Worm (Caenorhabditis elegans): ENCODE measurements around the gene irld-22.

irld-22 gene

ce11 chrV:3927522-3927921 is 27.5 kb upstream of the irld-22 start:
- TF ChIP-seq nhr-12 (tag; optimal IDR thresholded peaks at IDR 0.05) (no peak), pha-4 (tag; optimal IDR thresholded peaks at IDR 0.05) (no peak), lsy-2 (tag; optimal IDR thresholded peaks at IDR 0.05) (no peak), ham-2 (GFP tag; optimal IDR thresholded peaks at IDR 0.05) (no peak), nhr-28 (tag; optimal IDR thresholded peaks at IDR 0.05) (no peak), unc-120 (tag; optimal IDR thresholded peaks at IDR 0.05; ENCODE audit: poor library complexity, severe bottlenecking) (no peak), bed-3 (GFP tag; optimal IDR thresholded peaks at IDR 0.05) (no peak), ceh-83 (GFP tag; optimal IDR thresholded peaks at IDR 0.05) (no peak), nhr-237 (tag; optimal IDR thresholded peaks at IDR 0.05) (no peak)

- no peak for TF ChIP-seq ham-2 (GFP tag; optimal IDR thresholded peaks at IDR 0.05)
- no peak for TF ChIP-seq nhr-76 (tag; optimal IDR thresholded peaks at IDR 0.05)
- TF ChIP-seq ztf-11 (tag; optimal IDR thresholded peaks at IDR 0.05), result no peak
- TF ChIP-seq unc-120 (tag; optimal IDR thresholded peaks at IDR 0.05; ENCODE audit: poor library complexity, severe bottlenecking), result no peak
These were observed 22.5 kb upstream of the irld-22 start for ce11 chrV:3922547-3922946.

DNA sequence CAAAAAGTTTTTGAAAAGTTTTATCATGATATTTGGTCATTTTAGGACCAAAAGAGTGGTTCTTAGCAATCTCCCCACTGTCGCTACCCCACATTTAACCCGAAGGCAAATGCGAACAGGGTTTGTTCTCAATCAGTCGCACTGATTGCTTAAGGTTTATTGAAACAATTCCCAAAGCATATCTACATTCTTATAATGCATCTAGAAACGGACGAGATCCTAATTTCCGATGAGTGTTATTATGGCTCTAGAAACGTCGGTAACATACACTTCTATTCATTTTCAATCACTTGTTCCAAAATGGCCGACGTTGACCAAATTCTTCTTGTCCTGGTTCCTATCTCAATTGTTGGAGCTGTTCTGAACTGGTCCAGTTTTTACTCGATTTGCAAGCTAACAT is 21.6 kb upstream of the irld-22 start, which contains the start of gene srx-65:
Gene srx-65, plus strand, starts transcription at position 301 of the 400 bp plus-strand sequence.
- no peak for TF ChIP-seq unc-62 (GFP tag; optimal IDR thresholded peaks at IDR 0.05)
- TF ChIP-seq hlh-1 (tag; optimal IDR thresholded peaks at IDR 0.05), result no peak
- no peak for TF ChIP-seq ceh-43 (GFP tag; optimal IDR thresholded peaks at IDR 0.05)
- no peak for TF ChIP-seq mab-5 (tag; optimal IDR thresholded peaks at IDR 0.05)
- no peak for TF ChIP-seq nhr-28 (tag; optimal IDR thresholded peaks at IDR 0.05)
- TF ChIP-seq lsy-2 (tag; optimal IDR thresholded peaks at IDR 0.05), result no peak
- no peak for TF ChIP-seq pha-4 (tag; optimal IDR thresholded peaks at IDR 0.05)
- no peak for TF ChIP-seq elt-1 (tag; optimal IDR thresholded peaks at IDR 0.05; ENCODE audit: borderline replicate concordance, insufficient read depth)
- TF ChIP-seq flh-1 (GFP tag; optimal IDR thresholded peaks at IDR 0.05), result no peak
- TF ChIP-seq blmp-1 (tag; optimal IDR thresholded peaks at IDR 0.05), result no peak
- no peak for TF ChIP-seq tbx-8 (GFP tag; optimal IDR thresholded peaks at IDR 0.05)
- TF ChIP-seq ztf-11 (tag; optimal IDR thresholded peaks at IDR 0.05), result no peak
- TF ChIP-seq sem-2 (GFP tag; optimal IDR thresholded peaks at IDR 0.05), result no peak
- no peak for TF ChIP-seq nhr-76 (tag; optimal IDR thresholded peaks at IDR 0.05)
- TF ChIP-seq lin-32 (GFP tag; optimal IDR thresholded peaks at IDR 0.05), result no peak
- TF ChIP-seq lin-13 (tag; optimal IDR thresholded peaks at IDR 0.05), result no peak
- TF ChIP-seq mls-2 (tag; optimal IDR thresholded peaks at IDR 0.05), result no peak
- TF ChIP-seq ces-1 (GFP tag; optimal IDR thresholded peaks at IDR 0.05), result no peak
- TF ChIP-seq nhr-237 (tag; optimal IDR thresholded peaks at IDR 0.05), result no peak

DNA sequence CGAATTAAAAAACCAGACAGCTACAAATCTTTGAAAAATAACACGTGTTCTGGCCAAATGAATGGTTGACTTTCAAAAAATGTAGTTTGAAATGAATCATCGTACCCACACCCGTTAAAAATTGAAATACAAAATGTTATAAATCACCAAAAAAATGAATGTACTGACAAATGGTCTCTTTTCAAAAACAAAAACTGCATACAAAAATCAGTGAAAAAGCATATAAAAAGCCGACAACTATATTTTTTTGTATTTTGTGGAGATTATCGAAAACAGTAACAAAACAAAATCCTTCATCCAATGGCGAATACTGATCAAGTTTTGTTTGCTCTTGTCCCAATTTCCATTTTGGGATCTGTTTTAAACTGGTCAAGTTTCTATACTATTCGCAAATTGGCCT is 19.3 kb upstream of the irld-22 start, which contains the start of gene srx-66:
Gene srx-66, plus strand, starts transcription at position 301 of the 400 bp plus-strand sequence.
- TF ChIP-seq lsy-2 (tag; optimal IDR thresholded peaks at IDR 0.05) (no peak), drap-1 (GFP tag; optimal IDR thresholded peaks at IDR 0.05) (no peak), elt-3 (tag; optimal IDR thresholded peaks at IDR 0.05) (no peak), ceh-39 (tag; optimal IDR thresholded peaks at IDR 0.05) (no peak)

ce11 chrV:3916480-3916879 is 16.5 kb upstream of the irld-22 start, which contains the start of gene srx-67:
srx-67 (plus strand) TSS chrV:3916780.
- TF ChIP-seq mab-5 (tag; optimal IDR thresholded peaks at IDR 0.05), result no peak
- TF ChIP-seq ceh-83 (GFP tag; optimal IDR thresholded peaks at IDR 0.05), result no peak
- TF ChIP-seq cnd-1 (tag; optimal IDR thresholded peaks at IDR 0.05), result no peak
- TF ChIP-seq elt-1 (tag; optimal IDR thresholded peaks at IDR 0.05; ENCODE audit: borderline replicate concordance, insufficient read depth), result no peak
- no peak for TF ChIP-seq mep-1 (tag; optimal IDR thresholded peaks at IDR 0.05)
- no peak for TF ChIP-seq ztf-11 (tag; optimal IDR thresholded peaks at IDR 0.05)
- TF ChIP-seq zip-8 (tag; optimal IDR thresholded peaks at IDR 0.05), result no peak
- no peak for TF ChIP-seq sptf-1 (tag; optimal IDR thresholded peaks at IDR 0.05)
- no peak for TF ChIP-seq blmp-1 (tag; optimal IDR thresholded peaks at IDR 0.05)
- TF ChIP-seq nhr-237 (tag; optimal IDR thresholded peaks at IDR 0.05), result no peak
- no peak for TF ChIP-seq lsy-2 (tag; optimal IDR thresholded peaks at IDR 0.05)
- TF ChIP-seq unc-39 (tag; optimal IDR thresholded peaks at IDR 0.05), result no peak
- no peak for TF ChIP-seq nhr-12 (tag; optimal IDR thresholded peaks at IDR 0.05)
- no peak for TF ChIP-seq lin-13 (tag; optimal IDR thresholded peaks at IDR 0.05)
- no peak for TF ChIP-seq ceh-39 (tag; optimal IDR thresholded peaks at IDR 0.05)
- TF ChIP-seq M03D4.4 (tag; optimal IDR thresholded peaks at IDR 0.05), result no peak
- TF ChIP-seq sem-2 (GFP tag; optimal IDR thresholded peaks at IDR 0.05), result no peak
